Worm (Caenorhabditis elegans) whole organism, midembryonic: ENCODE data around the gene D1054.9.

Experiments used
- T22C8.4 ChIP-seq: fragments of 200-800 bp; sonication (Bioruptor generic); IDR thresholded peaks from 2 replicates; pipeline ENCODE4 v1.3.6; 2022; ENCODE audit warnings: missing genetic modification characterization, missing compliant biosample characterization
- flt-1 ChIP-seq: fragments of 200-800 bp; sonication (Bioruptor generic); IDR thresholded peaks from 2 replicates; pipeline ENCODE4 v1.3.6; 2022; ENCODE audit warnings: missing genetic modification characterization, missing compliant biosample characterization
- klf-2 ChIP-seq: fragments of 200-800 bp; sonication (Bioruptor generic); conservative IDR thresholded peaks from 2 replicates; pipeline ENCODE4 v1.3.6; 2022; ENCODE audit warnings: missing genetic modification reagents, missing genetic modification characterization, missing compliant biosample characterization
- med-1 ChIP-seq: sonication (generic microtip); optimal IDR thresholded peaks from 2 replicates; lab custom pipeline; 2017; ENCODE audit warnings: missing genetic modification characterization, mild to moderate bottlenecking, missing compliant biosample characterization, antibody characterized with exemption, missing genetic modification reagents; ENCODE audit not compliant: insufficient read depth
- ztf-23 ChIP-seq: fragments of 200-800 bp; sonication (Bioruptor generic); IDR thresholded peaks from 2 replicates; pipeline ENCODE4 v1.3.6; 2022; ENCODE audit warnings: missing genetic modification reagents, missing genetic modification characterization, missing compliant biosample characterization

DNA sequence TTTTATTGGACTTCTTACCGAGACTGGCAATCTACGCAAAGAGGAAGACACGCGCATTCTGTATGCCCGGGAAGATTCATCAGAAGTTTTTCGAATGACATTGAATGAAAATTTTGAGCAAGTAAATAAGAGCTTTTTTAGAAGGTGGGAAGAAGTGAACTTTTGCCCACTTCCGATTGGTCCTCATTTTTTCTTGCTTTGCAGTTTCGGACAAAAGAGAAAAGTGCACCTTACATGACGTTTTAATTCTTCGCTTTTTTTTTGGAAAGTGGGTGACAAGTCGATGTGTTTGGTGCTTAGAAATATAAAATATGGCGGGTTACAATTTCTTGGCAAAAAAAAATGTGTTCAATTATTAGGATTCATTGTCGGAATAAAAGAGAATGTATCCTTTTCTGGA is 13.5 kb upstream of the D1054.9 start, which contains the start of gene secs-1:
- TF ChIP-seq flt-1 (no peak), klf-2 (no peak), ztf-23 (GFP tag; lab: Robert Waterston, UW) (no peak), med-1 (GFP tag; lab: Kevin White, UChicago) (no peak), T22C8.4 (no peak)
